Fruit fly (Drosophila melanogaster) Kc167 (cell line): ENCODE results near the gene Ets21C.

ENCODE experiments used
- Myc ChIP-seq: fragments of >200 bp; optimal IDR thresholded peaks from 2 replicates; lab custom pipeline; 2017; ENCODE audit warnings: missing external identifiers
- Sin3A ChIP-seq: fragments of >200 bp; optimal IDR thresholded peaks from 2 replicates; lab custom pipeline; 2018; ENCODE audit warnings: missing external identifiers
- insv ChIP-seq: fragments of >200 bp; optimal IDR thresholded peaks from 3 replicates; lab custom pipeline; 2018; ENCODE audit warnings: missing external identifiers
- psq ChIP-seq: fragments of >200 bp; optimal IDR thresholded peaks from 2 replicates; lab custom pipeline; 2017; ENCODE audit warnings: missing external identifiers

DNA sequence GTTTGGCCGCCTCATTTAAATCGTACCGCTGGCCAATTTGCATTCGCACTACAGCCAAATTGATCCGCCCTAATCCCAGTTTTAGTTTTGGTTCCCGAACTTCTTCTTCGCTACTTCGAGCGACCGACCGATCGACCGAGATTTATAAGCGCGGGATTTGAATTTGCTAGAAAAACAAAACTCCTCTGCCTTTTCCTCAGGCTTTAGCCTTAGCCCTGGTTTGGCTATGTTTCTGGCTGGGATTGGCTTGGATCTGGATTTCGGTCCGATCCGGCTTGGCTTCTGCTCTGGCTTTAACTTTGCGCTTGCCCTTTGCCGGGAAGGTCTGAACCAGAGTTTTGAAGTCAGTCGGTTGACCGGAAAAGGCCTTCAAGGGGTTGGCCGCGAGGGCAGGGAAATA lies 49.1 kb upstream of the Ets21C start:
- TF ChIP-seq Sin3A (lab: Kevin White, UChicago), result no peak
- no peak for TF ChIP-seq Myc (lab: Kevin White, UChicago)
- TF ChIP-seq insv, result no peak
- TF ChIP-seq psq (lab: Kevin White, UChicago), result no peak
